Worm (Caenorhabditis elegans): Measurements from ENCODE around the gene dop-1.
A peak's percentile ranks its signal among the peaks of the same experiment; 100 is the strongest.

DNA sequence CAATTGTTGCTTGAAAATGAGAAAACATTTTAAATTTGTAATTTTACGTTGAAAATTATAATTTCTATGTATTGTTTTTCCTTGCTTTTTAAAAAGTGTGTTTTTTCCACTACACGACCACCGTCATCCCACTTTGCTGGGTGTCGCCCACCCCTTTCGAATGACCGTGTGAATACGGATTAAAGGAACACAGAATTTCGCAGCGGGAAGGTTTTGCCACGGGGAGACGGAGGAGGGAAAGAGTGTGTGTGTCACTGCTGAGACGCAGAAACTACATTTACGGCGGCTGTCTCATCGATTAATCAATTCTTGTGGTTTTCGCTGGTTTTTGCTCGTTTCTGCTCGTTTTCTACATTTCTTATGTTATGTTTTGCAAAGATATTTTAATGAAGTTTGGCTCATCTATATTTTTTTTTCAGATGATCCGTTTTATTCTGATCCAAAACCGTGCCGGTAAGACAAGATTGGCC, 39.2 kb upstream of the dop-1 start, which contains the start of gene aps-2:
- peak; percentile 48 for TF ChIP-seq hlh-11 (tag; optimal IDR thresholded peaks at IDR 0.05)
- no peak for TF ChIP-seq R02D3.7 (tag; optimal IDR thresholded peaks at IDR 0.05)
- no peak for TF ChIP-seq ceh-20 (GFP tag; IDR thresholded peaks at IDR 0.05)

Data from whole organism, L4 larva.